Worm (Caenorhabditis elegans): Measurements from ENCODE around the gene C29F5.1.

The C29F5.1 gene

ce11 chrII:6327317-6327716 is 24.0 kb downstream of the C29F5.1 start (continued):
- TF ChIP-seq fos-1 (tag; optimal IDR thresholded peaks at IDR 0.05) (no peak), nhr-12 (tag; optimal IDR thresholded peaks at IDR 0.05) (no peak), C04F5.9 (tag; optimal IDR thresholded peaks at IDR 0.05) (no peak), dsc-1 (tag; optimal IDR thresholded peaks at IDR 0.05) (no peak), mdl-1 (tag; optimal IDR thresholded peaks at IDR 0.05) (no peak), pqm-1 (tag; optimal IDR thresholded peaks at IDR 0.05) (peak; percentile 39), efl-1 (optimal IDR thresholded peaks at IDR 0.05) (no peak), efl-1 (GFP tag; optimal IDR thresholded peaks at IDR 0.05 in 1 of 2) (peak in 1 of 2 experiments; percentile 60), nhr-11 (tag; optimal IDR thresholded peaks at IDR 0.05) (no peak), unc-130 (tag; optimal IDR thresholded peaks at IDR 0.05) (no peak), Y116A8C.19 (tag; optimal IDR thresholded peaks at IDR 0.05; ENCODE audit: borderline replicate concordance) (no peak), mep-1 (tag; optimal IDR thresholded peaks at IDR 0.05) (no peak), hlh-4 (tag; optimal IDR thresholded peaks at IDR 0.05) (no peak), rnt-1 (tag; optimal IDR thresholded peaks at IDR 0.05) (no peak), F16B12.6 (tag; optimal IDR thresholded peaks at IDR 0.05) (no peak), nhr-19 (GFP tag; conservative IDR thresholded peaks at IDR 0.05) (no peak), pax-3 (tag; optimal IDR thresholded peaks at IDR 0.05) (peak; percentile 6), efl-3 (GFP tag; optimal IDR thresholded peaks at IDR 0.05) (no peak), ceh-8 (GFP tag; optimal IDR thresholded peaks at IDR 0.05) (no peak), tbx-2 (tag; optimal IDR thresholded peaks at IDR 0.05) (no peak), swsn-7 (tag; optimal IDR thresholded peaks at IDR 0.05) (no peak), lin-35 (GFP tag; optimal IDR thresholded peaks at IDR 0.05) (peak in 1 of 2 experiments; percentile 21), ets-5 (GFP tag; IDR thresholded peaks at IDR 0.05) (no peak), ceh-90 (tag; optimal IDR thresholded peaks at IDR 0.05) (no peak), unc-62 (GFP tag; optimal IDR thresholded peaks at IDR 0.05) (no peak), lin-39 (tag; optimal IDR thresholded peaks at IDR 0.05) (no peak), pag-3 (tag; optimal IDR thresholded peaks at IDR 0.05; ENCODE audit: borderline replicate concordance, insufficient read depth) (no peak), fkh-8 (tag; optimal IDR thresholded peaks at IDR 0.05) (no peak), nhr-84 (tag; optimal IDR thresholded peaks at IDR 0.05) (no peak), tlp-1 (tag; optimal IDR thresholded peaks at IDR 0.05) (no peak), isw-1 (GFP tag; IDR thresholded peaks at IDR 0.05) (no peak)

- TF ChIP-seq pqm-1 (tag; optimal IDR thresholded peaks at IDR 0.05) (peak; percentile 37), mab-9 (GFP tag; IDR thresholded peaks at IDR 0.05) (no peak), nhr-20 (tag; optimal IDR thresholded peaks at IDR 0.05) (peak; percentile 4), lin-14 (GFP tag; optimal IDR thresholded peaks at IDR 0.05) (peak; percentile 33), unc-98 (GFP tag; IDR thresholded peaks at IDR 0.05) (no peak), nhr-90 (tag; optimal IDR thresholded peaks at IDR 0.05; ENCODE audit: poor library complexity) (peak; percentile 38), elt-2 (tag; optimal IDR thresholded peaks at IDR 0.05) (peak; percentile 95), nhr-71 (tag; optimal IDR thresholded peaks at IDR 0.05) (peak; percentile 14), hlh-17 (GFP tag; optimal IDR thresholded peaks at IDR 0.05; ENCODE audit: borderline replicate concordance) (no peak), lsy-2 (tag; optimal IDR thresholded peaks at IDR 0.05) (peak in 1 of 2 experiments; percentile 13), lin-35 (GFP tag; optimal IDR thresholded peaks at IDR 0.05) (peak in 1 of 2 experiments; percentile 65), egl-13 (tag; optimal IDR thresholded peaks at IDR 0.05) (no peak), tlp-1 (tag; optimal IDR thresholded peaks at IDR 0.05) (peak; percentile 30), lir-3 (tag; optimal IDR thresholded peaks at IDR 0.05; ENCODE audit: poor library complexity) (no peak), rnt-1 (tag; optimal IDR thresholded peaks at IDR 0.05) (no peak), ama-1 (optimal IDR thresholded peaks at IDR 0.05) (peak; percentile 37), ceh-63 (GFP tag; optimal IDR thresholded peaks at IDR 0.05) (no peak), unc-30 (tag; optimal IDR thresholded peaks at IDR 0.05) (no peak), sup-37 (GFP tag; optimal IDR thresholded peaks at IDR 0.05) (no peak), dsc-1 (tag; optimal IDR thresholded peaks at IDR 0.05) (no peak), Y116A8C.19 (tag; optimal IDR thresholded peaks at IDR 0.05; ENCODE audit: borderline replicate concordance) (no peak), efl-1 (optimal IDR thresholded peaks at IDR 0.05) (no peak), efl-1 (GFP tag; optimal IDR thresholded peaks at IDR 0.05 in 1 of 2) (peak in 1 of 2 experiments; percentile 43)
Observed at ce11 chrII:6328672-6329071, 25.3 kb downstream of the C29F5.1 start.

Measured in whole organism, L1 larva.